Worm (Caenorhabditis elegans) whole organism, L4/young adult: ENCODE measurements around the gene moc-2.

Experiments
- W03F9.2 ChIP-seq: fragments of 150-350 bp; optimal IDR thresholded peaks from 2 replicates; lab custom pipeline; 2014; ENCODE audit warnings: missing biosample characterization, missing genetic modification characterization
- dao-5 ChIP-seq: sonication (generic microtip); optimal IDR thresholded peaks from 2 replicates; lab custom pipeline; 2016; ENCODE audit warnings: missing genotype, missing genetic modification characterization, moderate library complexity, missing compliant biosample characterization
- him-1 ChIP-seq: sonication (generic microtip); optimal IDR thresholded peaks from 2 replicates; lab custom pipeline; 2016; ENCODE audit warnings: missing genotype, missing genetic modification reagents, missing genetic modification characterization, missing compliant biosample characterization

- TF ChIP-seq him-1 (tag; lab: Kevin White, UChicago), result no peak
- no peak for TF ChIP-seq W03F9.2 (tag; lab: Kevin White, UChicago)
- no peak for TF ChIP-seq dao-5 (tag; lab: Kevin White, UChicago)
These were observed 2.4 kb upstream of the moc-2 start for ce11 chrV:6506238-6506956.
